Worm (Caenorhabditis elegans): ENCODE data around the gene ptr-25.

Gene ptr-25

DNA sequence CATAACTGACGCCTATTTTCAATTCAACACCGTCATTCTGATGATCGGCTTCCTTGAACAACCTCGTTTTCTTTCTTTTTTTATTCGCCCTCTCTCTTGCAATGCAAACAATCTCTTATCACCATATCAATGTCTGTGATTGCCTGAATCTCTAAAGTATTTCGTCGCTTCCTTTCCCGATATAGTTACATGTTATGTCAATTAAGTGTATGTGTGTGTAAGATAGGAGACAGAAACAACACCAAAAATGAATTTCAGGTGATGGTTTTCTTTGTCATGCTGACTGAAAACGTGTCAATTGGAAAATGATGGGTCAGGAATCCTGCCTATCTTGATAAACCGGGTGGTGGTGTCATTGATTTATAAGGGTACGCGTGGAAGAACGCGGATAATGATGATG lies 45.4 kb downstream of the ptr-25 start:
- TF ChIP-seq sea-1 (GFP tag; conservative IDR thresholded peaks at IDR 0.05): no peak
- TF ChIP-seq hmg-4 (GFP tag; optimal IDR thresholded peaks at IDR 0.05): no peak
- no peak for TF ChIP-seq pes-1 (GFP tag; IDR thresholded peaks at IDR 0.05)

DNA sequence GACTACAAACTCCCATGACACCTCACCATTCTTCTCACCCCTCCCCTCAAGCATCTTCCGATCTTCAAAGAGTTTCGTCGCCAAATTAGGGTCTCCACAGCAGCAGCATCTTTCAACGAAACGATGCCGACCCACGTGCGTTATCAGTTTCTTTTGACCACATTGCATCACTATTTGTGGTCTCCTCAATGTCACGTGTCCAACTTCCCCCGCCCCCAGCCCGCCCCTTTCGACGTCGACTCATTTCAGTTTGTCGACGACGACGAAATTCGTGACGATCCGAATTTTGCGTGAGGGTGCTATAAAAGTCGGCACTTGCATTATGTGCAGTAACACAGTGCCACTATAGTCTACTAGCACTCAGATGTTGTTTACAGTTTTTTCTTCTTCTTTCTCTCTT lies 46.3 kb downstream of the ptr-25 start:
- no peak for TF ChIP-seq hmg-4 (GFP tag; optimal IDR thresholded peaks at IDR 0.05)
- no peak for TF ChIP-seq F13C5.2 (tag; optimal IDR thresholded peaks at IDR 0.05)
- TF ChIP-seq scrt-1 (GFP tag; IDR thresholded peaks at IDR 0.05): no peak
- no peak for TF ChIP-seq tbx-11 (GFP tag; IDR thresholded peaks at IDR 0.05)
- no peak for TF ChIP-seq ceh-13 (GFP tag; optimal IDR thresholded peaks at IDR 0.05)
- no peak for TF ChIP-seq ceh-36 (tag; optimal IDR thresholded peaks at IDR 0.05)
- no peak for TF ChIP-seq hmbx-1 (tag; optimal IDR thresholded peaks at IDR 0.05)
- no peak for TF ChIP-seq tra-4 (tag; optimal IDR thresholded peaks at IDR 0.05)
- no peak for TF ChIP-seq tbx-37 (GFP tag; conservative IDR thresholded peaks at IDR 0.05)
- no peak for TF ChIP-seq pes-1 (GFP tag; IDR thresholded peaks at IDR 0.05)

ce11 chrIII:10535226-10535625 lies 47.3 kb downstream of the ptr-25 start, which contains the start of gene hpd-1:
Gene hpd-1 (plus strand): TSS chrIII:10535526.
- TF ChIP-seq tbx-11 (GFP tag; IDR thresholded peaks at IDR 0.05) (no peak), F13C5.2 (tag; optimal IDR thresholded peaks at IDR 0.05) (no peak), aly-1 (tag; optimal IDR thresholded peaks at IDR 0.05) (no peak), hnd-1 (tag; optimal IDR thresholded peaks at IDR 0.05) (no peak), ceh-13 (GFP tag; optimal IDR thresholded peaks at IDR 0.05) (no peak), ama-1 (optimal IDR thresholded peaks at IDR 0.05) (no peak), ets-7 (tag; optimal IDR thresholded peaks at IDR 0.05) (no peak), flt-1 (GFP tag; IDR thresholded peaks at IDR 0.05) (no peak), hmg-4 (GFP tag; optimal IDR thresholded peaks at IDR 0.05) (no peak), pes-1 (GFP tag; IDR thresholded peaks at IDR 0.05) (no peak), ceh-36 (tag; optimal IDR thresholded peaks at IDR 0.05) (no peak), scrt-1 (GFP tag; IDR thresholded peaks at IDR 0.05) (no peak), hmbx-1 (tag; optimal IDR thresholded peaks at IDR 0.05) (no peak), B0310.2 (tag; optimal IDR thresholded peaks at IDR 0.05) (no peak), tra-4 (tag; optimal IDR thresholded peaks at IDR 0.05) (no peak)

- TF ChIP-seq tbx-11 (GFP tag; IDR thresholded peaks at IDR 0.05) (no peak), aly-1 (tag; optimal IDR thresholded peaks at IDR 0.05) (no peak), tra-4 (tag; optimal IDR thresholded peaks at IDR 0.05) (no peak), scrt-1 (GFP tag; IDR thresholded peaks at IDR 0.05) (no peak), B0310.2 (tag; optimal IDR thresholded peaks at IDR 0.05) (no peak), sea-1 (GFP tag; conservative IDR thresholded peaks at IDR 0.05) (no peak), hmg-4 (GFP tag; optimal IDR thresholded peaks at IDR 0.05) (no peak), hmbx-1 (tag; optimal IDR thresholded peaks at IDR 0.05) (no peak), F13C5.2 (tag; optimal IDR thresholded peaks at IDR 0.05) (no peak), pes-1 (GFP tag; IDR thresholded peaks at IDR 0.05) (no peak), tbx-37 (GFP tag; conservative IDR thresholded peaks at IDR 0.05) (no peak), ceh-36 (tag; optimal IDR thresholded peaks at IDR 0.05) (no peak), ceh-13 (GFP tag; optimal IDR thresholded peaks at IDR 0.05) (no peak), hnd-1 (tag; optimal IDR thresholded peaks at IDR 0.05) (no peak), ama-1 (optimal IDR thresholded peaks at IDR 0.05) (no peak), ets-7 (tag; optimal IDR thresholded peaks at IDR 0.05) (no peak), flt-1 (GFP tag; IDR thresholded peaks at IDR 0.05) (no peak)
These were observed 48.3 kb downstream of the ptr-25 start for ce11 chrIII:10536087-10536723.

DNA sequence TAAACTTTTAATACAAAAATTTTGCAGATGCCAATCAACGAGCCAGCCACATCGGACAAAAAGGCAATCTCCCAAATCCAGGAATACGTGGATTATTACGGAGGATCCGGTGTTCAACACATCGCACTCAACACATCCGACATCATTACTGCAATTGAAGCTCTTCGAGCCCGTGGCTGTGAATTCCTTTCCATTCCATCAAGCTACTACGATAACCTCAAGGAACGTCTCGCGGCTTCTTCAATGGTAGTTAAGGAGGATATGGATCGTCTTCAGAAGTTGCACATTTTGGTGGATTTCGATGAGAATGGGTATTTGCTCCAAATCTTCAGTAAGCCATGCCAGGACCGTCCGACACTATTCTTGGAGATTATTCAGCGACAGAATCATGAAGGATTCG lies 49.1 kb downstream of the ptr-25 start:
- TF ChIP-seq ama-1 (optimal IDR thresholded peaks at IDR 0.05): no peak
- TF ChIP-seq scrt-1 (GFP tag; IDR thresholded peaks at IDR 0.05): no peak
- no peak for TF ChIP-seq hmbx-1 (tag; optimal IDR thresholded peaks at IDR 0.05)
- no peak for TF ChIP-seq B0310.2 (tag; optimal IDR thresholded peaks at IDR 0.05)
- no peak for TF ChIP-seq pes-1 (GFP tag; IDR thresholded peaks at IDR 0.05)
- no peak for TF ChIP-seq tbx-37 (GFP tag; conservative IDR thresholded peaks at IDR 0.05)
- no peak for TF ChIP-seq sea-1 (GFP tag; conservative IDR thresholded peaks at IDR 0.05)
- no peak for TF ChIP-seq hnd-1 (tag; optimal IDR thresholded peaks at IDR 0.05)
- no peak for TF ChIP-seq flt-1 (GFP tag; IDR thresholded peaks at IDR 0.05)
- no peak for TF ChIP-seq ets-7 (tag; optimal IDR thresholded peaks at IDR 0.05)
- TF ChIP-seq tbx-11 (GFP tag; IDR thresholded peaks at IDR 0.05): no peak
- no peak for TF ChIP-seq hmg-4 (GFP tag; optimal IDR thresholded peaks at IDR 0.05)
- no peak for TF ChIP-seq ceh-13 (GFP tag; optimal IDR thresholded peaks at IDR 0.05)
- no peak for TF ChIP-seq aly-1 (tag; optimal IDR thresholded peaks at IDR 0.05)

ce11 chrIII:10537558-10537957 lies 49.6 kb downstream of the ptr-25 start:
- TF ChIP-seq B0310.2 (tag; optimal IDR thresholded peaks at IDR 0.05) (no peak), hmg-4 (GFP tag; optimal IDR thresholded peaks at IDR 0.05) (no peak), flt-1 (GFP tag; IDR thresholded peaks at IDR 0.05) (no peak), ets-7 (tag; optimal IDR thresholded peaks at IDR 0.05) (no peak)

DNA sequence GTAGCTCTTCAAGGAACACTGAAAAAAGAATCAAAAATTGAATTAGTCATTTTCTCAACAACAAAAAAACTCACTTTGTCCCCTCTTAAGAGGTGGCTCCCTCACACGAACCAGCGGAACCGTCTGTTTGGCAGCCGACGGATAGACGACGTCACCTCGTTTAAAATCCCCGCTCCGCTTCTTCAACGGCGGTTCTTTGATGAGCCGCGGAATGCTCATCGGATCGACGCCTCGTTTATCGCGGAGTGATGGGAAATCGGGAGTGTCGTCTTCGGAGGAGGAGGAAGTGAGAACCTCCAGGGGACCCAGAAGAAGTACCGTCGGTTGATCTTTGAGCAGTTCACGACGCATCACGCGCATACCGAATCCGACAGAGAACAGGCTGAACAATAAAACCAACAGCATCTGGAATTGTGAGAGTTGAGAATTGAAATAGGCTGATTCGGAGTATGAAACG lies 50.9 kb downstream of the ptr-25 start, which contains the start of gene nlp-68:
TSS of gene nlp-68 (minus strand) at position 407 of the 457 bp plus-strand sequence.
- TF ChIP-seq hmbx-1 (tag; optimal IDR thresholded peaks at IDR 0.05): no peak
- TF ChIP-seq pes-1 (GFP tag; IDR thresholded peaks at IDR 0.05): no peak
- TF ChIP-seq ceh-36 (tag; optimal IDR thresholded peaks at IDR 0.05): no peak
- TF ChIP-seq hmg-4 (GFP tag; optimal IDR thresholded peaks at IDR 0.05): no peak
- no peak for TF ChIP-seq hnd-1 (tag; optimal IDR thresholded peaks at IDR 0.05)
- TF ChIP-seq tra-4 (tag; optimal IDR thresholded peaks at IDR 0.05): no peak
- no peak for TF ChIP-seq ets-7 (tag; optimal IDR thresholded peaks at IDR 0.05)
- no peak for TF ChIP-seq B0310.2 (tag; optimal IDR thresholded peaks at IDR 0.05)
- TF ChIP-seq sea-1 (GFP tag; conservative IDR thresholded peaks at IDR 0.05): no peak
- TF ChIP-seq tbx-37 (GFP tag; conservative IDR thresholded peaks at IDR 0.05): no peak

Measured in whole organism, early embryonic.